Fruit fly (Drosophila melanogaster) whole organism, prepupa: ENCODE measurements around the gene CG7183.

ENCODE experiments used
- Blimp-1 ChIP-seq: fragments of 200-800 bp; sonication (Bioruptor generic); optimal IDR thresholded peaks from 3 replicates; lab custom pipeline; 2017; ENCODE audit warnings: missing biosample characterization, missing genetic modification characterization, mild to moderate bottlenecking, moderate library complexity, missing genetic modification reagents
- CG10631 ChIP-seq: fragments of 200-800 bp; sonication (Bioruptor generic); optimal IDR thresholded peaks from 2 replicates; lab custom pipeline; 2016; ENCODE audit warnings: missing biosample characterization, missing genetic modification characterization
- CG10669 ChIP-seq: fragments of 200-800 bp; sonication (Bioruptor generic); optimal IDR thresholded peaks from 3 replicates; lab custom pipeline; 2018; ENCODE audit warnings: missing biosample characterization, mild to moderate bottlenecking, missing genetic modification characterization, moderate library complexity
- CG11294 ChIP-seq: fragments of 200-800 bp; sonication (Bioruptor generic); IDR thresholded peaks from 2 replicates; pipeline ENCODE4 v1.3.6; 2022; ENCODE audit warnings: missing biosample characterization, missing genetic modification characterization
- CG11762 ChIP-seq: fragments of 200-800 bp; sonication (Bioruptor generic); optimal IDR thresholded peaks from 3 replicates; lab custom pipeline; 2016; ENCODE audit warnings: missing biosample characterization, missing genetic modification characterization; ENCODE audit not compliant: insufficient read depth
- CG11902 ChIP-seq: fragments of 200-800 bp; sonication (Bioruptor generic); optimal IDR thresholded peaks from 3 replicates; lab custom pipeline; 2016; ENCODE audit warnings: missing biosample characterization, missing genetic modification characterization
- CG15336 ChIP-seq: fragments of 200-800 bp; sonication (Bioruptor generic); IDR thresholded peaks from 2 replicates; pipeline ENCODE4 v1.3.6; 2022; ENCODE audit warnings: missing biosample characterization, missing genetic modification characterization
- CG1621 ChIP-seq: fragments of 200-800 bp; sonication (Bioruptor generic); optimal IDR thresholded peaks from 3 replicates; lab custom pipeline; 2018; ENCODE audit warnings: missing biosample characterization, mild to moderate bottlenecking, missing genetic modification characterization
- CG16779 ChIP-seq: fragments of 200-800 bp; sonication (Bioruptor generic); optimal IDR thresholded peaks from 3 replicates; lab custom pipeline; 2017; ENCODE audit warnings: missing biosample characterization, mild to moderate bottlenecking, missing genetic modification characterization
- CG3032 ChIP-seq: fragments of 200-800 bp; optimal IDR thresholded peaks from 2 replicates; lab custom pipeline; 2019; ENCODE audit warnings: missing biosample characterization, mild to moderate bottlenecking, missing genetic modification characterization, moderate library complexity
- CG31627 ChIP-seq: fragments of 200-800 bp; sonication (Bioruptor generic); optimal IDR thresholded peaks from 3 replicates; lab custom pipeline; 2016; ENCODE audit warnings: missing biosample characterization, missing genetic modification characterization
- CG4318 ChIP-seq: fragments of 200-800 bp; sonication (Bioruptor generic); optimal IDR thresholded peaks from 3 replicates; lab custom pipeline; 2017; ENCODE audit warnings: missing biosample characterization, mild to moderate bottlenecking, missing genetic modification characterization
- CG6163 ChIP-seq: fragments of 200-800 bp; sonication (Bioruptor generic); IDR thresholded peaks from 3 replicates; pipeline ENCODE4 v1.3.6; 2022; ENCODE audit warnings: missing biosample characterization, missing genetic modification characterization
- CG6276 ChIP-seq: fragments of 200-800 bp; sonication (Bioruptor generic); optimal IDR thresholded peaks from 2 replicates; lab custom pipeline; 2017; ENCODE audit warnings: missing biosample characterization, mild to moderate bottlenecking, missing genetic modification characterization
- CG6792 ChIP-seq: fragments of 200-800 bp; sonication (Bioruptor generic); optimal IDR thresholded peaks from 3 replicates; lab custom pipeline; 2016; ENCODE audit warnings: missing biosample characterization, missing genetic modification characterization
- CG6808 ChIP-seq: fragments of 200-800 bp; sonication (Bioruptor generic); optimal IDR thresholded peaks from 3 replicates; lab custom pipeline; 2017; ENCODE audit warnings: missing biosample characterization, missing genetic modification characterization, mild to moderate bottlenecking, moderate library complexity, missing genetic modification reagents
- CG7368 ChIP-seq: fragments of 200-800 bp; sonication (Bioruptor generic); optimal IDR thresholded peaks from 3 replicates; lab custom pipeline; 2016; ENCODE audit warnings: missing biosample characterization, missing genetic modification characterization
- CG8632 ChIP-seq: fragments of 200-800 bp; sonication (Bioruptor generic); optimal IDR thresholded peaks from 3 replicates; lab custom pipeline; 2016; ENCODE audit warnings: missing biosample characterization, missing genetic modification characterization
- CG9139 ChIP-seq: fragments of 200-800 bp; sonication (Bioruptor generic); optimal IDR thresholded peaks from 3 replicates; lab custom pipeline; 2017; ENCODE audit warnings: missing biosample characterization, mild to moderate bottlenecking, missing genetic modification characterization
- Eip75B ChIP-seq: fragments of 200-800 bp; sonication (Bioruptor generic); optimal IDR thresholded peaks from 3 replicates; lab custom pipeline; 2016; ENCODE audit warnings: missing biosample characterization, missing genetic modification characterization
- Eip78C ChIP-seq: fragments of 200-800 bp; sonication (Bioruptor generic); peaks from one replicate; lab custom pipeline; 2016; ENCODE audit warnings: missing biosample characterization, missing genetic modification characterization
- Ets96B ChIP-seq: fragments of 200-800 bp; optimal IDR thresholded peaks from 2 replicates; lab custom pipeline; 2019; ENCODE audit warnings: missing biosample characterization, mild to moderate bottlenecking, missing genetic modification characterization, moderate library complexity
- Gug ChIP-seq: fragments of 200-800 bp; sonication (Bioruptor generic); IDR thresholded peaks from 2 replicates; pipeline ENCODE4 v1.3.6; 2022; ENCODE audit warnings: missing biosample characterization, missing genetic modification characterization
- Hr4 ChIP-seq: fragments of 200-800 bp; sonication (Bioruptor generic); optimal IDR thresholded peaks from 3 replicates; lab custom pipeline; 2016; ENCODE audit warnings: missing biosample characterization, missing genetic modification characterization
- Met ChIP-seq: fragments of 200-800 bp; sonication (Bioruptor generic); optimal IDR thresholded peaks from 3 replicates; lab custom pipeline; 2016; ENCODE audit warnings: missing biosample characterization, missing genetic modification characterization
- OdsH ChIP-seq: fragments of 200-800 bp; sonication (Bioruptor generic); optimal IDR thresholded peaks from 3 replicates; lab custom pipeline; 2016; ENCODE audit warnings: missing biosample characterization, missing genetic modification characterization
- Sox102F ChIP-seq: fragments of 200-800 bp; sonication (Bioruptor generic); optimal IDR thresholded peaks from 2 replicates; lab custom pipeline; 2016; ENCODE audit warnings: missing biosample characterization, mild to moderate bottlenecking, missing genetic modification characterization
- Sox14 ChIP-seq: fragments of 200-800 bp; sonication (Bioruptor generic); optimal IDR thresholded peaks from 3 replicates; lab custom pipeline; 2016; ENCODE audit warnings: missing biosample characterization, missing genetic modification characterization
- Sox15 ChIP-seq: fragments of 200-800 bp; sonication (Bioruptor generic); optimal IDR thresholded peaks from 3 replicates; lab custom pipeline; 2016; ENCODE audit warnings: missing biosample characterization, missing genetic modification characterization
- achi ChIP-seq: fragments of 200-800 bp; sonication (Bioruptor generic); optimal IDR thresholded peaks from 3 replicates; lab custom pipeline; 2016; ENCODE audit warnings: missing biosample characterization, missing genetic modification characterization
- acj6 ChIP-seq: fragments of 200-800 bp; sonication (Bioruptor generic); optimal IDR thresholded peaks from 3 replicates; lab custom pipeline; 2016; ENCODE audit warnings: missing biosample characterization, missing genetic modification characterization
- dac ChIP-seq: fragments of 200-800 bp; sonication (Bioruptor generic); optimal IDR thresholded peaks from 2 replicates; lab custom pipeline; 2017; ENCODE audit warnings: missing biosample characterization, mild to moderate bottlenecking, missing genetic modification characterization
- eg ChIP-seq: fragments of 200-800 bp; sonication (Bioruptor generic); IDR thresholded peaks from 3 replicates; pipeline ENCODE4 v1.3.6; 2022; ENCODE audit warnings: missing biosample characterization, missing genetic modification characterization
- esn ChIP-seq: fragments of 200-800 bp; sonication (Bioruptor generic); optimal IDR thresholded peaks from 2 replicates; lab custom pipeline; 2016; ENCODE audit warnings: missing biosample characterization, mild to moderate bottlenecking, missing genetic modification characterization, moderate library complexity
- fd85E ChIP-seq: fragments of 200-800 bp; sonication (Bioruptor generic); optimal IDR thresholded peaks from 3 replicates; lab custom pipeline; 2016; ENCODE audit warnings: missing biosample characterization, missing genetic modification characterization
- fkh ChIP-seq: fragments of 200-800 bp; sonication (Bioruptor generic); optimal IDR thresholded peaks from 3 replicates; lab custom pipeline; 2017; ENCODE audit warnings: missing biosample characterization, mild to moderate bottlenecking, missing genetic modification characterization, moderate library complexity
- lz ChIP-seq: fragments of 200-800 bp; sonication (Bioruptor generic); optimal IDR thresholded peaks from 3 replicates; lab custom pipeline; 2016; ENCODE audit warnings: missing biosample characterization, missing genetic modification characterization
- net ChIP-seq: fragments of 200-800 bp; sonication (Bioruptor generic); optimal IDR thresholded peaks from 3 replicates; lab custom pipeline; 2016; ENCODE audit warnings: missing biosample characterization, missing genetic modification characterization
- pdm3 ChIP-seq: fragments of 200-800 bp; sonication (Bioruptor generic); optimal IDR thresholded peaks from 3 replicates; lab custom pipeline; 2016; ENCODE audit warnings: missing biosample characterization, missing genetic modification characterization
- salr ChIP-seq, 2 experiments: fragments of 200-800 bp; sonication (Bioruptor generic); optimal IDR thresholded peaks; 3 replicates each; lab custom pipeline; 2016 to 2018; ENCODE audit warnings: missing biosample characterization in 2 of 2, missing genetic modification characterization in 2 of 2, mild to moderate bottlenecking in 1 of 2
- spab ChIP-seq: fragments of 200-800 bp; sonication (Bioruptor generic); optimal IDR thresholded peaks from 2 replicates; lab custom pipeline; 2017; ENCODE audit warnings: missing biosample characterization, mild to moderate bottlenecking, missing genetic modification characterization, missing genetic modification reagents
- ss ChIP-seq, 2 experiments: fragments of 200-800 bp; sonication (Bioruptor generic); optimal IDR thresholded peaks; 2 replicates in 1 of 2; 3 replicates in 1 of 2; lab custom pipeline; 2017 to 2018; ENCODE audit warnings: mild to moderate bottlenecking in 2 of 2, missing biosample characterization in 2 of 2, missing genetic modification characterization in 2 of 2, moderate library complexity in 1 of 2
- topi ChIP-seq: fragments of 200-800 bp; sonication (Bioruptor generic); optimal IDR thresholded peaks from 3 replicates; lab custom pipeline; 2016; ENCODE audit warnings: missing biosample characterization, missing genetic modification characterization
- vri ChIP-seq: fragments of 200-800 bp; sonication (Bioruptor generic); optimal IDR thresholded peaks from 3 replicates; lab custom pipeline; 2016; ENCODE audit warnings: missing biosample characterization, mild to moderate bottlenecking, missing genetic modification characterization

Gene CG7183

DNA sequence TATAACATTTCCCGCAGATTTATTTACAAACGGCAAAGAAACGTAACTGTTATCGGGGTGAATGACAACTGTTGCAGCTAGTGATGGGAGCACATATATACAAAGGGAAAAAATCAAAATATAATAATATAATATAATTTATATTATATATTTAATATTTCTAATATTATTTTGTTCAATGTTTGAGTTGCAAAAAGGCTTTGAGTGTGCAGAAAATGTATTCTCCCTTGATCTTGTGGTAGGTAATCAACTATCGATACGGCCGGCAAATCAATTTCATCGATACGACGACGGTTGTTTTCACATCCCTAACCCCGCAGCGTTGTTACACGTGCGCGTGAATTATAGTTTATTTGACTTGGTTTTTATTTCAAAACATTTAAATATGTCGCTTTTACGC is 2.9 kb upstream of the CG7183 start, which contains the start of the genes mTerf5 and Non3 (continued):
- TF ChIP-seq topi (GFP tag; lab: Kevin White, UChicago): peak; percentile 31
- TF ChIP-seq CG1621: no peak
- TF ChIP-seq esn (GFP tag; lab: Kevin White, UChicago): peak; percentile 65
- no peak for TF ChIP-seq CG6276
- peak; percentile 46 for TF ChIP-seq CG11762
- TF ChIP-seq CG10631: peak; percentile 65
- no peak for TF ChIP-seq CG15336 (GFP tag; lab: Robert Waterston, UW)
- no peak for TF ChIP-seq CG6163 (GFP tag; lab: Robert Waterston, UW)
- peak; percentile 65 for TF ChIP-seq CG8632 (GFP tag; lab: Kevin White, UChicago)
- TF ChIP-seq CG16779 (tag; lab: Kevin White, UChicago): no peak
- peak; percentile 32 for TF ChIP-seq vri (GFP tag; lab: Kevin White, UChicago)
- TF ChIP-seq Sox15 (GFP tag; lab: Kevin White, UChicago): peak; percentile 13
- TF ChIP-seq spab (GFP tag; lab: Kevin White, UChicago): no peak
- TF ChIP-seq Met: no peak
- TF ChIP-seq CG6792 (GFP tag; lab: Kevin White, UChicago): peak; percentile 33
- TF ChIP-seq pdm3 (GFP tag; lab: Kevin White, UChicago): no peak
- TF ChIP-seq Eip75B (GFP tag; lab: Kevin White, UChicago): no peak
- no peak for TF ChIP-seq CG4318 (GFP tag; lab: Kevin White, UChicago)
- TF ChIP-seq Gug (GFP tag; lab: Robert Waterston, UW): no peak
- no peak for TF ChIP-seq dac (GFP tag; lab: Kevin White, UChicago)
- TF ChIP-seq Eip78C (GFP tag; lab: Kevin White, UChicago): peak; percentile 73
- TF ChIP-seq CG3032 (tag; lab: Kevin White, UChicago): peak; percentile 65
- no peak for TF ChIP-seq eg (GFP tag; lab: Robert Waterston, UW)
- TF ChIP-seq CG31627 (GFP tag; lab: Kevin White, UChicago): peak; percentile 42
- TF ChIP-seq OdsH (GFP tag; lab: Kevin White, UChicago): peak; percentile 63
- TF ChIP-seq acj6 (GFP tag; lab: Kevin White, UChicago): peak; percentile 44
- no peak for TF ChIP-seq CG9139 (GFP tag; lab: Kevin White, UChicago)
- TF ChIP-seq achi (GFP tag; lab: Kevin White, UChicago): peak; percentile 66
- TF ChIP-seq Sox102F (GFP tag; lab: Kevin White, UChicago): no peak
- TF ChIP-seq fd85E (GFP tag; lab: Kevin White, UChicago): no peak
- no peak for TF ChIP-seq CG6808 (GFP tag; lab: Kevin White, UChicago)
- no peak for TF ChIP-seq CG10669
- no peak for TF ChIP-seq CG7368 (GFP tag; lab: Kevin White, UChicago)
- TF ChIP-seq CG11294 (GFP tag; lab: Robert Waterston, UW): no peak
- TF ChIP-seq salr (GFP tag; optimal IDR thresholded peaks at IDR 0.05; lab: Kevin White, UChicago): no peak
- peak; percentile 41 for TF ChIP-seq lz (GFP tag; lab: Kevin White, UChicago)
- TF ChIP-seq, all 60 proteins: peak for 30

DNA sequence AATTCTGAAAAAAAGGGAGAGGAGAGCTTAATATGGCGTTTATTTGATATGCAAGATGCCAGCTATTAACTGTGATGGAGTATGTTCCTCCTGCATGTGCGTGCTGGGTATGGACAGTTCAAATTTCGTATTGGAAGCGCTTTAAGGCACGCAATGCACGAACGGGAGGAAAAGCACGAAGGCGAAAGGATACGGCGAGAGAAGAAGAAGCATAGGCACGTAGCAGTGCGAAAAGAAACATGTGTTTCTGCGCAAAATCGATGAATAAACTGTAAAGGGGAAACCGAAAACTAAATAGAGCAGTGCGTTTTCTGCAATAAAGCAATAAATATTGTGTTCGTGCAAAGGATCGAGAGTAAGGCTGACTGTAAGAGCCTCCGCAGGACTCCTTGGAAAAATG is 4.6 kb downstream of the CG7183 start, which contains the start of gene CG14314:
CG14314 (plus strand) TSS at position 243 of the 400 bp plus-strand sequence.
- TF ChIP-seq esn (GFP tag; lab: Kevin White, UChicago) (no peak), Eip78C (GFP tag; lab: Kevin White, UChicago) (no peak), CG16779 (tag; lab: Kevin White, UChicago) (no peak), CG11902 (GFP tag; lab: Kevin White, UChicago) (no peak), pdm3 (GFP tag; lab: Kevin White, UChicago) (no peak), topi (GFP tag; lab: Kevin White, UChicago) (no peak), ss (GFP tag; optimal IDR thresholded peaks at IDR 0.05; lab: Kevin White, UChicago) (no peak), Sox14 (no peak), fkh (GFP tag; lab: Kevin White, UChicago) (no peak), Ets96B (tag; lab: Kevin White, UChicago) (no peak), CG10669 (no peak), net (GFP tag; lab: Kevin White, UChicago) (no peak), CG31627 (GFP tag; lab: Kevin White, UChicago) (no peak), Hr4 (no peak), CG3032 (tag; lab: Kevin White, UChicago) (no peak), achi (GFP tag; lab: Kevin White, UChicago) (no peak), CG6276 (no peak), Blimp-1 (no peak)
